Worm (Caenorhabditis elegans) whole organism, L3 larva: ENCODE data around the gene F35H12.1.

Experiments
- R02D3.7 ChIP-seq: fragments of 150-350 bp; optimal IDR thresholded peaks from 2 replicates; lab custom pipeline; 2014; ENCODE audit warnings: missing biosample characterization, missing genetic modification characterization
- ZK546.5 ChIP-seq: sonication (generic microtip); optimal IDR thresholded peaks from 2 replicates; lab custom pipeline; 2017; ENCODE audit warnings: missing biosample characterization, missing genetic modification characterization
- aly-2 ChIP-seq: fragments of 150-350 bp; optimal IDR thresholded peaks from 2 replicates; lab custom pipeline; 2014; ENCODE audit warnings: missing biosample characterization, missing genetic modification characterization
- ama-1 ChIP-seq: fragments of 150-350 bp; optimal IDR thresholded peaks from 2 replicates; lab custom pipeline; 2018
- ceh-16 ChIP-seq: sonication (generic microtip); optimal IDR thresholded peaks from 2 replicates; lab custom pipeline; 2017; ENCODE audit warnings: missing biosample characterization, missing genetic modification characterization
- ceh-28 ChIP-seq: fragments of 150-350 bp; optimal IDR thresholded peaks from 2 replicates; lab custom pipeline; 2014; ENCODE audit warnings: missing biosample characterization, missing genetic modification reagents, missing genetic modification characterization
- ceh-82 ChIP-seq: fragments of 150-350 bp; optimal IDR thresholded peaks from 2 replicates; lab custom pipeline; 2014; ENCODE audit warnings: missing biosample characterization, missing genetic modification characterization
- ceh-9 ChIP-seq: sonication (generic microtip); optimal IDR thresholded peaks from 2 replicates; lab custom pipeline; 2018; ENCODE audit warnings: missing biosample characterization, missing genetic modification characterization
- daf-12 ChIP-seq: fragments of 150-350 bp; optimal IDR thresholded peaks from 2 replicates; lab custom pipeline; 2014; ENCODE audit warnings: missing biosample characterization, missing genetic modification reagents, missing genetic modification characterization
- egl-27 ChIP-seq: sonication (generic microtip); optimal IDR thresholded peaks from 4 replicates; lab custom pipeline; 2017; ENCODE audit warnings: missing biosample characterization, missing genetic modification reagents, missing genetic modification characterization
- egl-5 ChIP-seq: fragments of 150-350 bp; optimal IDR thresholded peaks from 2 replicates; lab custom pipeline; 2017; ENCODE audit warnings: missing biosample characterization, missing genetic modification reagents, missing genetic modification characterization, inconsistent platforms
- elt-1 ChIP-seq: fragments of 150-350 bp; optimal IDR thresholded peaks from 2 replicates; lab custom pipeline; 2014; ENCODE audit warnings: missing biosample characterization, missing genetic modification characterization
- elt-2 ChIP-seq: sonication (generic microtip); optimal IDR thresholded peaks from 2 replicates; lab custom pipeline; 2016; ENCODE audit warnings: missing genetic modification reagents, mild to moderate bottlenecking, missing genetic modification characterization, missing compliant biosample characterization
- elt-3 ChIP-seq, 3 experiments: fragments of 150-350 bp in 1 of 3; sonication (generic microtip) in 2 of 3; optimal IDR thresholded peaks; 2 replicates in 2 of 3; 4 replicates in 1 of 3; lab custom pipeline; 2014 to 2017; ENCODE audit warnings: missing biosample characterization in 3 of 3, missing genetic modification characterization in 3 of 3
- fkh-10 ChIP-seq: sonication (generic microtip); optimal IDR thresholded peaks from 2 replicates; lab custom pipeline; 2017; ENCODE audit warnings: missing biosample characterization, missing genetic modification reagents, missing genetic modification characterization
- fkh-2 ChIP-seq: fragments of 150-350 bp; optimal IDR thresholded peaks from 2 replicates; lab custom pipeline; 2014; ENCODE audit warnings: missing biosample characterization, missing genetic modification reagents, missing genetic modification characterization
- hmg-11 ChIP-seq: sonication (generic microtip); optimal IDR thresholded peaks from 2 replicates; lab custom pipeline; 2016; ENCODE audit warnings: missing genetic modification characterization, missing compliant biosample characterization
- jun-1 ChIP-seq: fragments of 150-350 bp; optimal IDR thresholded peaks from 2 replicates; lab custom pipeline; 2014; ENCODE audit warnings: missing biosample characterization, missing genetic modification reagents, missing genetic modification characterization
- lin-15B ChIP-seq: fragments of 150-350 bp; optimal IDR thresholded peaks from 2 replicates; lab custom pipeline; 2014; ENCODE audit warnings: missing biosample characterization, missing genetic modification characterization
- lin-39 ChIP-seq: fragments of 150-350 bp; optimal IDR thresholded peaks from 2 replicates; lab custom pipeline; 2018; ENCODE audit warnings: missing biosample characterization, missing genetic modification reagents, missing genetic modification characterization
- lsy-12 ChIP-seq: sonication (generic microtip); optimal IDR thresholded peaks from 2 replicates; lab custom pipeline; 2016; ENCODE audit warnings: mild to moderate bottlenecking, missing genetic modification characterization, missing compliant biosample characterization
- mdl-1 ChIP-seq: fragments of 150-350 bp; optimal IDR thresholded peaks from 2 replicates; lab custom pipeline; 2014; ENCODE audit warnings: missing biosample characterization, missing genetic modification characterization
- mml-1 ChIP-seq: fragments of 150-350 bp; sonication (generic microtip); optimal IDR thresholded peaks from 3 replicates; lab custom pipeline; 2014; ENCODE audit warnings: missing biosample characterization, missing genetic modification characterization
- nfya-1 ChIP-seq: sonication (generic microtip); optimal IDR thresholded peaks from 2 replicates; lab custom pipeline; 2017; ENCODE audit warnings: missing genetic modification characterization, mild to moderate bottlenecking, missing compliant biosample characterization, antibody characterized with exemption, moderate library complexity; ENCODE audit not compliant: insufficient read depth
- nhr-11 ChIP-seq: fragments of 150-350 bp; optimal IDR thresholded peaks from 2 replicates; lab custom pipeline; 2014; ENCODE audit warnings: missing biosample characterization, missing genetic modification characterization
- nhr-12 ChIP-seq: fragments of 150-350 bp; optimal IDR thresholded peaks from 2 replicates; lab custom pipeline; 2014; ENCODE audit warnings: missing biosample characterization, missing genetic modification characterization
- nhr-23 ChIP-seq: fragments of 150-350 bp; optimal IDR thresholded peaks from 2 replicates; lab custom pipeline; 2014; ENCODE audit warnings: missing biosample characterization, missing genetic modification reagents, missing genetic modification characterization
- nhr-25 ChIP-seq: sonication (generic microtip); optimal IDR thresholded peaks from 2 replicates; lab custom pipeline; 2017; ENCODE audit warnings: missing biosample characterization, missing genetic modification characterization
- nhr-28 ChIP-seq: fragments of 150-350 bp; optimal IDR thresholded peaks from 2 replicates; lab custom pipeline; 2014; ENCODE audit warnings: missing biosample characterization, missing genetic modification characterization
- nhr-76 ChIP-seq: fragments of 150-350 bp; sonication (generic microtip); optimal IDR thresholded peaks from 5 replicates; lab custom pipeline; 2014; ENCODE audit warnings: missing biosample characterization, missing genetic modification characterization
- nhr-77 ChIP-seq: fragments of 150-350 bp; optimal IDR thresholded peaks from 2 replicates; lab custom pipeline; 2014; ENCODE audit warnings: missing biosample characterization, missing genetic modification characterization
- pha-4 ChIP-seq: fragments of 150-350 bp; optimal IDR thresholded peaks from 2 replicates; lab custom pipeline; 2014; ENCODE audit warnings: missing biosample characterization, missing genetic modification reagents, missing genetic modification characterization
- skn-1 ChIP-seq: fragments of 150-350 bp; optimal IDR thresholded peaks from 2 replicates; lab custom pipeline; 2014; ENCODE audit warnings: missing biosample characterization, missing genetic modification characterization
- snpc-4 ChIP-seq: fragments of 150-350 bp; optimal IDR thresholded peaks from 2 replicates; lab custom pipeline; 2014; ENCODE audit warnings: missing biosample characterization, missing genetic modification characterization
- unc-39 ChIP-seq: sonication (generic microtip); optimal IDR thresholded peaks from 4 replicates; lab custom pipeline; 2017; ENCODE audit warnings: missing biosample characterization, missing genetic modification characterization
- unc-62 ChIP-seq: fragments of 150-350 bp; sonication (generic microtip); optimal IDR thresholded peaks from 4 replicates; lab custom pipeline; 2014; ENCODE audit warnings: missing biosample characterization, missing genetic modification reagents, missing genetic modification characterization
- zag-1 ChIP-seq: fragments of 150-350 bp; optimal IDR thresholded peaks from 2 replicates; lab custom pipeline; 2014; ENCODE audit warnings: missing biosample characterization, missing genetic modification characterization
- ztf-11 ChIP-seq: fragments of 150-350 bp; optimal IDR thresholded peaks from 2 replicates; lab custom pipeline; 2014; ENCODE audit warnings: missing biosample characterization, missing genetic modification characterization
- ztf-4 ChIP-seq: fragments of 150-350 bp; optimal IDR thresholded peaks from 2 replicates; lab custom pipeline; 2014; ENCODE audit warnings: missing biosample characterization, missing genetic modification characterization

The F35H12.1 gene

ce11 chrX:933504-933903, at the start of gene F35H12.1:
TSS of gene F35H12.1 (plus strand) at chrX:933804.
- TF ChIP-seq lin-39, result no peak
- no peak for TF ChIP-seq nhr-76 (tag; lab: Kevin White, UChicago)
- no peak for TF ChIP-seq lin-15B (tag; lab: Kevin White, UChicago)
- no peak for TF ChIP-seq ceh-9 (tag; lab: Kevin White, UChicago)
- TF ChIP-seq nfya-1 (tag; lab: Kevin White, UChicago), result no peak
- TF ChIP-seq hmg-11 (tag; lab: Kevin White, UChicago), result no peak

- no peak for TF ChIP-seq jun-1
- TF ChIP-seq ceh-16, result no peak
- TF ChIP-seq snpc-4 (tag; lab: Kevin White, UChicago), result no peak
- TF ChIP-seq fkh-10 (GFP tag; lab: Kevin White, UChicago), result no peak
- TF ChIP-seq nhr-11, result no peak
- TF ChIP-seq ztf-11 (tag; lab: Kevin White, UChicago), result no peak
- TF ChIP-seq egl-27 (tag; lab: Kevin White, UChicago), result no peak
- TF ChIP-seq zag-1 (tag; lab: Kevin White, UChicago), result no peak
- TF ChIP-seq skn-1, result no peak
- no peak for TF ChIP-seq ceh-82
- no peak for TF ChIP-seq nhr-25 (tag; lab: Kevin White, UChicago)
- no peak for TF ChIP-seq daf-12 (tag; lab: Kevin White, UChicago)
- TF ChIP-seq lsy-12 (tag; lab: Kevin White, UChicago), result no peak
- TF ChIP-seq nhr-77 (tag; lab: Kevin White, UChicago), result no peak
- no peak for TF ChIP-seq lin-15B (tag; lab: Kevin White, UChicago)
- TF ChIP-seq elt-2 (tag; lab: Kevin White, UChicago), result no peak
- TF ChIP-seq mml-1 (tag; lab: Kevin White, UChicago), result no peak
- TF ChIP-seq, all 47 proteins: peak for 0
Observed at ce11 chrX:888294-888693, 45.3 kb upstream of the F35H12.1 start, which contains the start of gene mam-1. TSS of gene mam-1 (minus strand) at chrX:888394.

ce11 chrX:897948-898347, 35.7 kb upstream of the F35H12.1 start, which contains the start of gene mab-7:
TSS of gene mab-7 (minus strand) at chrX:898048.
- TF ChIP-seq nhr-28 (tag; lab: Kevin White, UChicago) (no peak), elt-3 (tag; optimal IDR thresholded peaks at IDR 0.05; lab: Kevin White, UChicago) (no peak), nhr-25 (tag; lab: Kevin White, UChicago) (peak; percentile 39), unc-39 (tag; lab: Kevin White, UChicago) (no peak), elt-1 (tag; lab: Kevin White, UChicago) (no peak)
- TF ChIP-seq, all 47 proteins: peak for 1

ce11 chrX:902512-902911, 31.1 kb upstream of the F35H12.1 start, which contains the start of gene ZC13.10:
TSS of gene ZC13.10 (minus strand) at chrX:902612.
- TF ChIP-seq nhr-77 (tag; lab: Kevin White, UChicago) (no peak), ama-1 (no peak), unc-62 (GFP tag; lab: Kevin White, UChicago) (no peak), unc-39 (tag; lab: Kevin White, UChicago) (no peak), nhr-11 (no peak), pha-4 (tag; lab: Kevin White, UChicago) (no peak), egl-5 (tag; lab: Kevin White, UChicago) (no peak), ceh-82 (no peak), R02D3.7 (tag; lab: Kevin White, UChicago) (no peak), ceh-9 (tag; lab: Kevin White, UChicago) (no peak), lin-15B (tag; lab: Kevin White, UChicago) (no peak), snpc-4 (tag; lab: Kevin White, UChicago) (no peak), nhr-12 (tag; lab: Kevin White, UChicago) (no peak), skn-1 (no peak), elt-2 (tag; lab: Kevin White, UChicago) (no peak)
- TF ChIP-seq, all 47 proteins: peak for 0

- TF ChIP-seq aly-2 (tag; lab: Kevin White, UChicago), result no peak
- TF ChIP-seq ceh-16, result no peak
- TF ChIP-seq fkh-2 (tag; lab: Kevin White, UChicago), result no peak
- TF ChIP-seq hmg-11 (tag; lab: Kevin White, UChicago), result peak; percentile 20
- no peak for TF ChIP-seq ZK546.5 (tag; lab: Kevin White, UChicago)
- no peak for TF ChIP-seq egl-27 (tag; lab: Kevin White, UChicago)
- no peak for TF ChIP-seq nhr-23 (tag; lab: Kevin White, UChicago)
- no peak for TF ChIP-seq ztf-11 (tag; lab: Kevin White, UChicago)
- TF ChIP-seq lsy-12 (tag; lab: Kevin White, UChicago), result no peak
- TF ChIP-seq elt-3 (tag; optimal IDR thresholded peaks at IDR 0.05; lab: Kevin White, UChicago), result no peak
- no peak for TF ChIP-seq R02D3.7 (tag; lab: Kevin White, UChicago)
- TF ChIP-seq daf-12 (tag; lab: Kevin White, UChicago), result no peak
- TF ChIP-seq mdl-1, result no peak
- TF ChIP-seq ceh-28 (tag; lab: Kevin White, UChicago), result no peak
- no peak for TF ChIP-seq ztf-4 (tag; lab: Kevin White, UChicago)
- TF ChIP-seq fkh-10 (GFP tag; lab: Kevin White, UChicago), result peak; percentile 24
Observed at ce11 chrX:910337-910736, 23.3 kb upstream of the F35H12.1 start.
